Worm (Caenorhabditis elegans) whole organism, L2 larva: Measurements from ENCODE around the gene dolk-1.
"Not testable (repeated sequence)": the region's sequence is repeated elsewhere in the genome, so short reads cannot be mapped to it uniquely, and the experiment has no call there.

Source experiments
- ceh-82 ChIP-seq: fragments of 150-350 bp; optimal IDR thresholded peaks from 2 replicates; lab custom pipeline; 2014; ENCODE audit warnings: missing biosample characterization, missing genetic modification characterization
- gmeb-1 ChIP-seq: fragments of 150-350 bp; optimal IDR thresholded peaks from 2 replicates; lab custom pipeline; 2014; ENCODE audit warnings: missing biosample characterization, missing genetic modification characterization
- lin-39 ChIP-seq: fragments of 150-350 bp; optimal IDR thresholded peaks from 2 replicates; lab custom pipeline; 2014; ENCODE audit warnings: missing biosample characterization, missing genetic modification reagents, missing genetic modification characterization
- nhr-12 ChIP-seq: fragments of 150-350 bp; optimal IDR thresholded peaks from 2 replicates; lab custom pipeline; 2014; ENCODE audit warnings: missing biosample characterization, missing genetic modification characterization
- nhr-23 ChIP-seq: fragments of 150-350 bp; optimal IDR thresholded peaks from 2 replicates; lab custom pipeline; 2014; ENCODE audit warnings: missing biosample characterization, missing genetic modification reagents, missing genetic modification characterization
- unc-55 ChIP-seq: fragments of 150-350 bp; sonication (generic microtip); optimal IDR thresholded peaks from 3 replicates; lab custom pipeline; 2014; ENCODE audit warnings: missing biosample characterization, missing genetic modification reagents, missing genetic modification characterization
- zag-1 ChIP-seq: fragments of 150-350 bp; optimal IDR thresholded peaks from 2 replicates; lab custom pipeline; 2014; ENCODE audit warnings: missing biosample characterization, missing genetic modification characterization

DNA sequence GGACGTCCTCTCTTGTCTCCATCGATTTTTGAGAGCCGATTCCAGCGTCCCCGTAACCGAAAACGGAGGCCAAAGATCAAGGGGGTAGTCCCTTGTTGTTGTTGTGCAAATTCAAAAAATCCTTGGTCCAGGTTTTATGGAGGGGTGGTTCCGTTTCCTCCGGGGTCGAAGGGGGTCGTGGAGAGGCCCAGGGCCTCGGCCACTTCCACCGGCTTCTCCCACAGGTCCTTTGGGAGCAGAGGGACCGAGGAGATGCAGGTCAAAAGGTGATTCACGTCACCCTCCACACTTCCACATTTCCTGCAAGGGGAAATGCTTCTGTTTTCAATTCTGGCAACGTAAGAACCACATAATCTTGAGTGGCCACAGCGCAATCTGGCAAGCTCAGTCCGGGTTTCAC, 49.7 kb downstream of the dolk-1 start, which contains the start of gene fbxb-22:
- not testable (repeated sequence) for TF ChIP-seq unc-55 (GFP tag; lab: Kevin White, UChicago); nhr-12; zag-1 (tag; lab: Kevin White, UChicago); gmeb-1; nhr-23 (tag; lab: Kevin White, UChicago); lin-39; ceh-82 (tag; lab: Kevin White, UChicago)
